Worm (Caenorhabditis elegans) whole organism, early embryonic: Measurements from ENCODE around the gene F08F1.3.

Experiments used
- B0310.2 ChIP-seq: sonication (generic microtip); optimal IDR thresholded peaks from 2 replicates; lab custom pipeline; 2016; ENCODE audit warnings: mild to moderate bottlenecking, missing genetic modification characterization, missing compliant biosample characterization
- F13C5.2 ChIP-seq: sonication (generic microtip); optimal IDR thresholded peaks from 2 replicates; lab custom pipeline; 2017; ENCODE audit warnings: mild to moderate bottlenecking, missing genetic modification characterization, inconsistent platforms, missing compliant biosample characterization
- aly-1 ChIP-seq: sonication (generic microtip); optimal IDR thresholded peaks from 2 replicates; lab custom pipeline; 2016; ENCODE audit warnings: missing genetic modification characterization, missing compliant biosample characterization
- ama-1 ChIP-seq: fragments of 150-350 bp; optimal IDR thresholded peaks from 2 replicates; lab custom pipeline; 2014
- ceh-13 ChIP-seq: fragments of 200-800 bp; sonication (Bioruptor generic); optimal IDR thresholded peaks from 2 replicates; lab custom pipeline; 2018; ENCODE audit warnings: mild to moderate bottlenecking, missing genetic modification characterization, missing compliant biosample characterization
- ceh-36 ChIP-seq: sonication (generic microtip); optimal IDR thresholded peaks from 2 replicates; lab custom pipeline; 2016; ENCODE audit warnings: missing genetic modification characterization, inconsistent platforms, missing compliant biosample characterization
- ets-7 ChIP-seq: sonication (generic microtip); optimal IDR thresholded peaks from 2 replicates; lab custom pipeline; 2016; ENCODE audit warnings: missing genotype, missing genetic modification characterization, missing compliant biosample characterization
- flt-1 ChIP-seq: fragments of 200-800 bp; sonication (Bioruptor generic); IDR thresholded peaks from 2 replicates; pipeline ENCODE4 v1.3.6; 2022; ENCODE audit warnings: missing genetic modification characterization, missing compliant biosample characterization
- hmbx-1 ChIP-seq: sonication (generic microtip); optimal IDR thresholded peaks from 2 replicates; lab custom pipeline; 2016; ENCODE audit warnings: mild to moderate bottlenecking, missing genetic modification characterization, missing compliant biosample characterization
- hmg-4 ChIP-seq: fragments of 200-800 bp; sonication (Bioruptor generic); optimal IDR thresholded peaks from 2 replicates; lab custom pipeline; 2018; ENCODE audit warnings: mild to moderate bottlenecking, missing genetic modification characterization, missing compliant biosample characterization
- hnd-1 ChIP-seq: sonication (generic microtip); optimal IDR thresholded peaks from 2 replicates; lab custom pipeline; 2016; ENCODE audit warnings: missing genetic modification characterization, missing compliant biosample characterization
- pes-1 ChIP-seq: fragments of 200-800 bp; sonication (Bioruptor generic); IDR thresholded peaks from 2 replicates; pipeline ENCODE4 v1.3.6; 2022; ENCODE audit warnings: missing genetic modification reagents, missing genetic modification characterization, missing compliant biosample characterization
- scrt-1 ChIP-seq: fragments of 200-800 bp; sonication (Bioruptor generic); IDR thresholded peaks from 2 replicates; pipeline ENCODE4 v1.3.6; 2022; ENCODE audit warnings: missing genetic modification characterization, missing compliant biosample characterization
- sea-1 ChIP-seq: fragments of 200-800 bp; sonication (Bioruptor generic); conservative IDR thresholded peaks from 2 replicates; pipeline ENCODE4 v1.3.6; 2022; ENCODE audit warnings: missing genetic modification characterization, missing compliant biosample characterization
- tbx-11 ChIP-seq: fragments of 200-800 bp; sonication (Bioruptor generic); IDR thresholded peaks from 2 replicates; pipeline ENCODE4 v1.3.6; 2022; ENCODE audit warnings: missing genetic modification characterization, missing compliant biosample characterization
- tbx-37 ChIP-seq: fragments of 200-800 bp; sonication (Bioruptor generic); conservative IDR thresholded peaks from 2 replicates; pipeline ENCODE4 v1.3.6; 2022; ENCODE audit warnings: missing genetic modification reagents, missing genetic modification characterization, missing compliant biosample characterization
- tra-4 ChIP-seq: sonication (generic microtip); optimal IDR thresholded peaks from 2 replicates; lab custom pipeline; 2017; ENCODE audit warnings: missing genetic modification characterization, missing compliant biosample characterization

The F08F1.3 gene

DNA sequence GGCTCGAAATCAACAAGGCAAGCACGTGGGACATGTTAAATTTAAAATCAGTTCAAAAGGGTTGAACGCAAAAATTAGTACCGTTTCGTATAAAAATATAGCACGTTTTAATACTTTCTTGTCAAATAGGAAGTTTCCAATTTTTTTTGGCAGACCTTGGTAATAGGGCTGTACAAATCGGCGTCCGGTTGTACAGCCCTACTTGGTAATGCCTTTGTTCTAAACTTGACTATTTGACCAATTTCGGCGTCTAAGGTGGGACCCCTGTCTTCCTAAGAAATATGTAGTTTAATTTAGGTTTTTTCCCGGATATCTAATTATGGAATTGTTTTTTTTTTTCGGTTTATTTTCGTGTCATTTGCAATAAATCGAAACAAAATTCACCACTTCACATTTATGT lies 865 bp downstream of the F08F1.3 start:
- TF ChIP-seq B0310.2 (no peak), flt-1 (GFP tag; lab: Robert Waterston, UW) (no peak), ets-7 (tag; lab: Kevin White, UChicago) (no peak), pes-1 (no peak), ceh-36 (tag; lab: Kevin White, UChicago) (no peak), tbx-37 (GFP tag; lab: Robert Waterston, UW) (no peak)

DNA sequence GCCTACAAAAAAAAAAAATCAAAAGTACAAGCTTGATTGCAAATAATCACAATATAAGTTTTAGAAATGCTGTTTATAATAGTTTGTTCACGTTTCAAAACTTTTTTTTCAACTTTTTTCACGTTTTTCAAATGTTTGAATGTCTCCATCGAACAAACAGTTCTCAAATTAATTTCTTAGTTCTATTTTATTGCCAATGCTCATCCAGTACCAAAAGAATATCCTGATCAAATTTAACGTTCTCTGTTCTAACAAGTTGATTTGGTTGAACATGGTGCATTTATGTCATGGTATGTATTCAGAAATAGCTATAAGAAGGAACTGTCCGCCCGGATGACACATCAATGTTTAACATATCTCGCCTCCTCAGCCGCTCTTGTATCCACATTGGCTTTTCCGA lies 3.7 kb downstream of the F08F1.3 start, which contains the start of gene kin-9:
kin-9 (plus strand) TSS at position 301 of the 400 bp plus-strand sequence.
- TF ChIP-seq ceh-36 (tag; lab: Kevin White, UChicago) = no peak

DNA sequence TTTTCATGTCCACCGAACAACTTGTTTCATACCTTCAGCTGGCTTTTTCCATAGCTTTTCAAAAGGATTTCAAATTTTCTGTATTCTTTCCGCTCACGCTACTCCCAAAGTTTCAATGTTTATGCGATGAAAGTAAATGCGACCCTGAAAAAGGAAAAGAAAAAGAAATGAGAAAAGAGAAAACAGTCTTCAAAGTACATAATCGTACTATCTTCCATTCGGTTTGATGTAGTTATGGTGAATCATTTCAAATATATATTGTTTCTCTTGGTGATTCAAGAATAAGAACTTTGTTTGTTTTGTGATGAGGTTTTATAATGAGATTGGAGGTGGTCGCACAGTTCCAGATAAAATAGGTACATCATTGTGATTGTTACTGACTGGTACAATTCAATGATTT lies 10.1 kb downstream of the F08F1.3 start:
- TF ChIP-seq hmg-4 (GFP tag; lab: Kevin White, UChicago) (no peak), ets-7 (tag; lab: Kevin White, UChicago) (no peak), tra-4 (tag; lab: Kevin White, UChicago) (no peak), tbx-11 (GFP tag; lab: Robert Waterston, UW) (no peak), aly-1 (tag; lab: Kevin White, UChicago) (no peak), sea-1 (no peak), B0310.2 (no peak), hmbx-1 (tag; lab: Kevin White, UChicago) (no peak), ama-1 (lab: Kevin White, UChicago) (no peak), pes-1 (no peak)

DNA sequence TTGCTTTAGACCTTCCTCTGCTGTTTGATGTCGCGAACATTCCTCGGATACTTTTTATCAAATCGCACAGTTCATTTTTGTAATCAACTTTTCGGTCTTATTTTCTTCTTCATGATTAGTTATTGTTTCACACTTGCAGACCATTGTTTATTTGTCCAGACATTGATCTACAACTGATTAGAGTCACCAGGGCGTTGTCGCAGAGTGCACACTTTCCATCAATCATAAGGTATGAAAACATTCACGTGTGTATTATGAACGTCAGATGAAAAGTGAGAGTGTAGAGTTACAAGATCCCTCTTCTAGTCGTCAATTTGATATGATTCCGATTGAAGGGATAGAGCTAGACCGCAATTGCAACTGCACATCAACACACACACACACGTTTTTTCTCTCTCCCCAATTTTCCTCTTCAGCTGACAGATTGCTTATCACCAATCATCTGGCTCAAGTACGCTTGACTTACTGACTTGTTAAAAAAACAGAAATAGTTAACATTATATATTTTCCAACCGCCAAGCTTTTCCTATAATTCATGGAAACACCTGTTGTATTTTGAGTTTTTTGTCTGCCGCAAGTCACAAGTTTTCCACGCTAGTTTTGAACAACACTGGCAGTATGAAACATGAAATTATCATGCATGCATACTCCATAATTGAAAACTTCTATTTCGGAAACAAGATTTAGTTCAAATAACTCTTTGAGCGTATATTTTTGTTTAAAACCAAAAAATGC lies 11.5 kb downstream of the F08F1.3 start:
- TF ChIP-seq F13C5.2 (no peak), tbx-37 (GFP tag; lab: Robert Waterston, UW) (no peak), ceh-13 (GFP tag; lab: Kevin White, UChicago) (no peak), ama-1 (lab: Kevin White, UChicago) (no peak), tbx-11 (GFP tag; lab: Robert Waterston, UW) (no peak), sea-1 (no peak), ets-7 (tag; lab: Kevin White, UChicago) (no peak), ceh-36 (tag; lab: Kevin White, UChicago) (no peak), aly-1 (tag; lab: Kevin White, UChicago) (no peak), B0310.2 (no peak), hnd-1 (tag; lab: Kevin White, UChicago) (no peak), scrt-1 (no peak)

DNA sequence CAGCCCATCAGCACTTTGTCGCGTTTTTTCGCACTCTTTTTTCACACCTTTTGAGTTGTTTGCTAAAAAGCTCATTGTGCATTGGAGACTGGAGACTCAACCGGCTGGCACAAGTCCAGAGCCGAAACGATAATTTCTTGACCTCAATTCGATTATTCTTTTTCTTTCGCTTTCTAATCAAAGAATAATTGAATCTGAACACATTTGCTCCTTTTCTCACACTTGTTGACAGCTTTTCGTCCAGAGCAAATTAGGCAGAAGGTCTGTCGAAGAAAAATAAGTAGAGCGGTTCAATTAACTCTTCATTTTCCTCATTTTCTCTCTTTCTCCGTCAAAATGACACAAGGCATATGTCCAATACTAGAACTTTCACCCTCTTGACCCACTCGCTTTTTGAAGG lies 16.3 kb downstream of the F08F1.3 start:
- TF ChIP-seq aly-1 (tag; lab: Kevin White, UChicago) = no peak
- TF ChIP-seq tbx-11 (GFP tag; lab: Robert Waterston, UW) = no peak
- no peak for TF ChIP-seq ceh-36 (tag; lab: Kevin White, UChicago)
- no peak for TF ChIP-seq tbx-37 (GFP tag; lab: Robert Waterston, UW)
- no peak for TF ChIP-seq hmbx-1 (tag; lab: Kevin White, UChicago)
- TF ChIP-seq ets-7 (tag; lab: Kevin White, UChicago) = no peak
- TF ChIP-seq B0310.2 = no peak
- TF ChIP-seq F13C5.2 = no peak
- no peak for TF ChIP-seq sea-1
- no peak for TF ChIP-seq ama-1 (lab: Kevin White, UChicago)

DNA sequence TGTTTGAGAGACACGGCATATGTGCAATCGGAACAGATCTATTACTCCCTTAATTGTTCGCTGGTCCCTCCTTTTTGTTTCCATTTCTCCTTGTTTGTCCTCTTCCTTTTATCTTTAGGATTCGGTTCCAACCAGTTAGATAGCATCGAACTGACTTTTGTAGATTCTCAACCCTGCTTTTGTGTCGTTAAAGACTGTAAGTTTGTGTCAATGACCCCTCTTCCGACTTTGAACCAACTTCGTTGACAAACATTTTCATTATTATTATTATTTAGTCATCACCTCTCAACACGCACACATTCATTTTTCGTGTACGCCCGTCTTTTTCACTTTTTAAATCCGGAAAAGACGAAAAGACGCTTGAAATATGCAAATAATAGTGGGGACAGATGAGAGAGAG lies 17.5 kb downstream of the F08F1.3 start, which contains the start of gene F16F9.1:
F16F9.1 (plus strand) TSS at position 301 of the 400 bp plus-strand sequence.
- TF ChIP-seq B0310.2 (no peak), ceh-36 (tag; lab: Kevin White, UChicago) (no peak), pes-1 (no peak), hnd-1 (tag; lab: Kevin White, UChicago) (no peak), ceh-13 (GFP tag; lab: Kevin White, UChicago) (no peak), tbx-37 (GFP tag; lab: Robert Waterston, UW) (no peak), ama-1 (lab: Kevin White, UChicago) (no peak), scrt-1 (no peak), ets-7 (tag; lab: Kevin White, UChicago) (no peak), tra-4 (tag; lab: Kevin White, UChicago) (no peak), aly-1 (tag; lab: Kevin White, UChicago) (no peak), hmg-4 (GFP tag; lab: Kevin White, UChicago) (no peak), hmbx-1 (tag; lab: Kevin White, UChicago) (no peak), F13C5.2 (no peak), tbx-11 (GFP tag; lab: Robert Waterston, UW) (no peak)

DNA sequence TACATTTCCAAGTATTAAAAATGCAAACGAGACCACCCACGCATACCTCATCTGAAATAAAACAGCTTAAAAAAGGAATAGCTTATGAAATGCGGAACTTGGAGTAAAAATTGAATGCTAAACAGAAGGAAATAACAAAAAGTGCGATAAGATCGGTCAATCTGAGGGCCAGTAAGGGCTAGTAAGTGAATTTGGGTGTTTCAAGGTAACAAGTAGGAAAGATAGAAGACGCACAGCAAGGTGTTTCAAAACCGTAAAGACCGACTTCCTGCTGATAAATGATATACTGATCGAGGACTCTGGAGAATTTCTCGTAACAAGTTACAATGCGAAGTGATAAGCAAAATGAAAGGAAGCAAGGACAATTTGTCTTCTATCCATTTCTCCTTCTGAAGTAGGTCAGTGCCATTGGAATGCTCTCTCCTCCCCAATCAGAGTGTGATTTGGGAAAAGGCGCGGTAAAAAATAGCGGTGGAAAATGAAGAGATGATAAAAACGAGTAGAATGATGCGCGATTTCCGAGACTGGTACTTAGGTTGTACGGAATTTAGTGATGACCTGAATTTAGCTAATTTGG lies 27.0 kb downstream of the F08F1.3 start, which contains the start of gene dpy-6:
dpy-6 (minus strand) TSS at position 51 of the 577 bp plus-strand sequence.
- no peak for TF ChIP-seq flt-1 (GFP tag; lab: Robert Waterston, UW)
- no peak for TF ChIP-seq hnd-1 (tag; lab: Kevin White, UChicago)
- TF ChIP-seq tra-4 (tag; lab: Kevin White, UChicago) = no peak
- TF ChIP-seq aly-1 (tag; lab: Kevin White, UChicago) = no peak
- TF ChIP-seq hmg-4 (GFP tag; lab: Kevin White, UChicago) = no peak
- no peak for TF ChIP-seq scrt-1
- no peak for TF ChIP-seq hmbx-1 (tag; lab: Kevin White, UChicago)
- no peak for TF ChIP-seq ets-7 (tag; lab: Kevin White, UChicago)
- no peak for TF ChIP-seq pes-1

DNA sequence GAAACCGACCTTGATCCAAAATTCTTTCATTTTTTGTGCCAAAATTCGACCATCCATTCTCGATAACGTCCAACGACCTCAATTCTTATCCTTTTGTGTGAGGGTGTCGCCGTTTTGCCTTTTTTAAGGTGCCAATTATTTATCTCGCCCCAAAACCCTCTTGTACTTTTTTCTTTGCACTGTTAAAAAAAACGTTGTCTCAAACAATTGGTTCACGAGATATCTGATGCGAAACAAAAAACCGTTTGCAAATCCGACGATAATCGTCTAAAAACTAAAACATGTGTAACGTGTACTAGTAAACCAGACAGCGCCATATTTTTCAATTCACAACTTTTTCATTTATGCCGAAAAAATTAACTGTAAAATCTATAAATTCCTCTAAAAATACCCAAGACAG lies 28.7 kb downstream of the F08F1.3 start, which contains the start of gene F16F9.3:
F16F9.3 (plus strand) TSS at position 301 of the 400 bp plus-strand sequence.
- TF ChIP-seq pes-1 (no peak), ceh-13 (GFP tag; lab: Kevin White, UChicago) (no peak), ama-1 (lab: Kevin White, UChicago) (no peak), hmg-4 (GFP tag; lab: Kevin White, UChicago) (no peak)
